Fruit fly (Drosophila melanogaster): ENCODE data around the gene Tcs5.
A peak's percentile ranks its signal among the peaks of the same experiment; 100 is the strongest.

Gene Tcs5

dm6 chr3L:5182255-5182993 lies 43.2 kb upstream of the Tcs5 start (continued):
- no peak for TF ChIP-seq CG3163 (GFP tag; optimal IDR thresholded peaks at IDR 0.05)
- no peak for TF ChIP-seq CG1529 (GFP tag; optimal IDR thresholded peaks at IDR 0.05)
- no peak for TF ChIP-seq ATbp (GFP tag; optimal IDR thresholded peaks at IDR 0.05)
- TF ChIP-seq CG12391 (tag; optimal IDR thresholded peaks at IDR 0.05) = peak; percentile 57
- TF ChIP-seq CG12071 (GFP tag; optimal IDR thresholded peaks at IDR 0.05) = no peak
- peak in 1 of 2 experiments; percentile 52 for TF ChIP-seq bsh (GFP tag; optimal IDR thresholded peaks at IDR 0.05)
- no peak; the same call in 1 of the 2 replicates for TF ChIP-seq sim (GFP tag; IDR thresholded peaks at IDR 0.05)
- TF ChIP-seq Dip2 (GFP tag; IDR thresholded peaks at IDR 0.05) = no peak
- no peak for TF ChIP-seq CG18764 (GFP tag; optimal IDR thresholded peaks at IDR 0.05)
- TF ChIP-seq chif (GFP tag; optimal IDR thresholded peaks at IDR 0.05) = no peak
- TF ChIP-seq nmo (GFP tag; optimal IDR thresholded peaks at IDR 0.05) = peak; percentile 39
- no peak for TF ChIP-seq CG8944 (GFP tag; optimal IDR thresholded peaks at IDR 0.05)
- TF ChIP-seq D (optimal IDR thresholded peaks at IDR 0.05) = no peak
- no peak for TF ChIP-seq D (GFP tag; optimal IDR thresholded peaks at IDR 0.05)
- no peak for TF ChIP-seq CG2129 (GFP tag; IDR thresholded peaks at IDR 0.05; ENCODE audit: partially characterized antibody)
- TF ChIP-seq Oli (tag; optimal IDR thresholded peaks at IDR 0.05) = peak; percentile 43
- no peak for TF ChIP-seq crp (GFP tag; optimal IDR thresholded peaks at IDR 0.05)
- no peak for TF ChIP-seq Chrac-16 (GFP tag; optimal IDR thresholded peaks at IDR 0.05)
- no peak for TF ChIP-seq dm (GFP tag; optimal IDR thresholded peaks at IDR 0.05)
- TF ChIP-seq ab (GFP tag; optimal IDR thresholded peaks at IDR 0.05) = no peak
- no peak for TF ChIP-seq Bdp1 (GFP tag; optimal IDR thresholded peaks at IDR 0.05)
- peak; percentile 41 for TF ChIP-seq Blimp-1 (GFP tag; optimal IDR thresholded peaks at IDR 0.05)
- TF ChIP-seq abd-A (tag; optimal IDR thresholded peaks at IDR 0.05) = peak; percentile 77
- TF ChIP-seq CG17829 (tag; optimal IDR thresholded peaks at IDR 0.05) = peak; percentile 2
- peak; percentile 46; the same call in 1 of the 2 replicates for TF ChIP-seq CG14441 (GFP tag; IDR thresholded peaks at IDR 0.05)
- no peak for TF ChIP-seq CG2875 (GFP tag; optimal IDR thresholded peaks at IDR 0.05)
- peak; percentile 21 for TF ChIP-seq tap (tag; optimal IDR thresholded peaks at IDR 0.05)
- TF ChIP-seq CG6175 (GFP tag; IDR thresholded peaks at IDR 0.05) = no peak
- TF ChIP-seq lab (GFP tag; optimal IDR thresholded peaks at IDR 0.05) = peak; percentile 77
- TF ChIP-seq B-H2 (GFP tag; optimal IDR thresholded peaks at IDR 0.05) = no peak
- no peak for TF ChIP-seq Max (GFP tag; optimal IDR thresholded peaks at IDR 0.05)
- no peak for TF ChIP-seq CG43689 (GFP tag; IDR thresholded peaks at IDR 0.05)
- TF ChIP-seq BtbVII (GFP tag; optimal IDR thresholded peaks at IDR 0.05) = no peak
- TF ChIP-seq caup (GFP tag; optimal IDR thresholded peaks at IDR 0.05; ENCODE audit: severe bottlenecking) = peak; percentile 43
- TF ChIP-seq CG12299 (tag; optimal IDR thresholded peaks at IDR 0.05) = no peak
- peak; percentile 44 for TF ChIP-seq Asciz (GFP tag; optimal IDR thresholded peaks at IDR 0.05)
- TF ChIP-seq sqz (GFP tag; optimal IDR thresholded peaks at IDR 0.05) = peak; percentile 8
- no peak for TF ChIP-seq ato (GFP tag; IDR thresholded peaks at IDR 0.05; ENCODE audit: partially characterized antibody)
- no peak for TF ChIP-seq her (GFP tag; optimal IDR thresholded peaks at IDR 0.05)
- TF ChIP-seq grau (tag; optimal IDR thresholded peaks at IDR 0.05) = peak; percentile 60
- TF ChIP-seq CG15514 (GFP tag; optimal IDR thresholded peaks at IDR 0.05) = peak; percentile 17
- TF ChIP-seq mam (GFP tag; optimal IDR thresholded peaks at IDR 0.05) = peak; percentile 14
- TF ChIP-seq CG10543 (GFP tag; optimal IDR thresholded peaks at IDR 0.05) = no peak
- no peak for TF ChIP-seq CG2199 (GFP tag; IDR thresholded peaks at IDR 0.05)
- TF ChIP-seq corto (GFP tag; optimal IDR thresholded peaks at IDR 0.05) = no peak
- no peak for TF ChIP-seq insv (GFP tag; optimal IDR thresholded peaks at IDR 0.05)
- no peak for TF ChIP-seq cg (GFP tag; optimal IDR thresholded peaks at IDR 0.05)
- no peak for TF ChIP-seq CG11093 (GFP tag; IDR thresholded peaks at IDR 0.05)
- no peak for TF ChIP-seq Nf-YB (GFP tag; optimal IDR thresholded peaks at IDR 0.05)

Data from whole organism, embryonic.